Fruit fly (Drosophila melanogaster) whole organism, embryonic: ENCODE results near the gene CG13114.

ENCODE experiments used
- ATbp ChIP-seq: fragments of 200-800 bp; sonication (Bioruptor generic); optimal IDR thresholded peaks from 2 replicates; lab custom pipeline; 2017; ENCODE audit warnings: missing biosample characterization, mild to moderate bottlenecking, missing genetic modification characterization, missing genetic modification reagents
- Atf6 ChIP-seq: fragments of 200-800 bp; sonication (Bioruptor generic); IDR thresholded peaks from 2 replicates; pipeline ENCODE4 v1.3.6; 2022; ENCODE audit warnings: missing biosample characterization, missing genetic modification characterization
- BtbVII ChIP-seq: fragments of 200-800 bp; sonication (Bioruptor generic); optimal IDR thresholded peaks from 3 replicates; lab custom pipeline; 2017; ENCODE audit warnings: missing biosample characterization, mild to moderate bottlenecking, missing genetic modification characterization
- CG10147 ChIP-seq: fragments of 200-800 bp; sonication (Bioruptor generic); optimal IDR thresholded peaks from 2 replicates; lab custom pipeline; 2019; ENCODE audit warnings: missing biosample characterization, mild to moderate bottlenecking, missing genetic modification characterization, moderate library complexity
- CG11504 ChIP-seq: fragments of 200-800 bp; sonication (Bioruptor generic); optimal IDR thresholded peaks from 3 replicates; lab custom pipeline; 2019; ENCODE audit warnings: missing biosample characterization, mild to moderate bottlenecking, missing genetic modification characterization, moderate library complexity
- CG12391 ChIP-seq: fragments of 200-800 bp; sonication (Bioruptor generic); optimal IDR thresholded peaks from 3 replicates; lab custom pipeline; 2018; ENCODE audit warnings: missing biosample characterization, mild to moderate bottlenecking, missing genetic modification characterization, moderate library complexity
- CG12942 ChIP-seq: fragments of 200-800 bp; sonication (Bioruptor generic); optimal IDR thresholded peaks from 3 replicates; lab custom pipeline; 2016; ENCODE audit warnings: missing biosample characterization, missing genetic modification characterization
- CG1647 ChIP-seq: fragments of 200-800 bp; sonication (Bioruptor generic); optimal IDR thresholded peaks from 3 replicates; lab custom pipeline; 2016; ENCODE audit warnings: missing biosample characterization, missing genetic modification characterization
- CG18619 ChIP-seq: fragments of 200-800 bp; sonication (Bioruptor generic); optimal IDR thresholded peaks from 3 replicates; lab custom pipeline; 2017; ENCODE audit warnings: missing biosample characterization, mild to moderate bottlenecking, missing genetic modification characterization
- CG4360 ChIP-seq: fragments of 200-800 bp; sonication (Bioruptor generic); IDR thresholded peaks from 2 replicates; pipeline ENCODE4 v1.3.6; 2022; ENCODE audit warnings: missing biosample characterization, missing genetic modification characterization
- CG4404 ChIP-seq: fragments of 200-800 bp; sonication (Bioruptor generic); IDR thresholded peaks from 2 replicates; pipeline ENCODE4 v1.3.6; 2022; ENCODE audit warnings: missing biosample characterization, missing genetic modification characterization
- CG4707 ChIP-seq: fragments of 200-800 bp; sonication (Bioruptor generic); optimal IDR thresholded peaks from 2 replicates; lab custom pipeline; 2018; ENCODE audit warnings: missing biosample characterization, mild to moderate bottlenecking, missing genetic modification characterization, moderate library complexity
- CG6272 ChIP-seq: fragments of 200-800 bp; sonication (Bioruptor generic); IDR thresholded peaks from 2 replicates; pipeline ENCODE4 v1.3.6; 2022; ENCODE audit warnings: missing biosample characterization, missing genetic modification characterization
- CG6683 ChIP-seq: fragments of 200-800 bp; sonication (Bioruptor generic); optimal IDR thresholded peaks from 2 replicates; lab custom pipeline; 2017; ENCODE audit warnings: missing biosample characterization, mild to moderate bottlenecking, missing genetic modification characterization, missing genetic modification reagents
- CG6765 ChIP-seq: fragments of 200-800 bp; sonication (Bioruptor generic); optimal IDR thresholded peaks from 3 replicates; lab custom pipeline; 2017; ENCODE audit warnings: missing biosample characterization, mild to moderate bottlenecking, missing genetic modification characterization
- CG7271 ChIP-seq: fragments of 200-800 bp; sonication (Bioruptor generic); optimal IDR thresholded peaks from 2 replicates; lab custom pipeline; 2018; ENCODE audit warnings: missing biosample characterization, mild to moderate bottlenecking, missing genetic modification characterization, moderate library complexity
- CG7745 ChIP-seq: fragments of 200-800 bp; sonication (Bioruptor generic); optimal IDR thresholded peaks from 2 replicates; lab custom pipeline; 2018; ENCODE audit warnings: missing biosample characterization, mild to moderate bottlenecking, missing genetic modification characterization, moderate library complexity
- CG7839 ChIP-seq: fragments of 200-800 bp; sonication (Bioruptor generic); optimal IDR thresholded peaks from 3 replicates; lab custom pipeline; 2018; ENCODE audit warnings: missing biosample characterization, mild to moderate bottlenecking, missing genetic modification characterization, moderate library complexity
- CG9215 ChIP-seq: fragments of 200-800 bp; sonication (Bioruptor generic); IDR thresholded peaks from 2 replicates; pipeline ENCODE4 v1.3.6; 2022; ENCODE audit warnings: missing biosample characterization, missing genetic modification characterization
- Chrac-16 ChIP-seq: fragments of 200-800 bp; sonication (Bioruptor generic); optimal IDR thresholded peaks from 3 replicates; lab custom pipeline; 2016; ENCODE audit warnings: missing biosample characterization, missing genetic modification characterization
- Dad ChIP-seq: fragments of 200-800 bp; sonication (Bioruptor generic); optimal IDR thresholded peaks from 3 replicates; lab custom pipeline; 2016; ENCODE audit warnings: missing biosample characterization, missing genetic modification characterization
- E2f1 ChIP-seq: fragments of 200-800 bp; sonication (Bioruptor generic); IDR thresholded peaks from 2 replicates; pipeline ENCODE4 v1.3.6; 2022; ENCODE audit warnings: missing biosample characterization, missing genetic modification characterization
- Eip74EF ChIP-seq, 2 experiments: fragments of 200-800 bp in 1 of 2; fragments of >200 bp in 1 of 2; sonication (Bioruptor generic) in 1 of 2; optimal IDR thresholded peaks; 2 replicates each; lab custom pipeline; 2017 to 2019; ENCODE audit warnings: missing biosample characterization in 2 of 2, missing genetic modification characterization in 2 of 2, mild to moderate bottlenecking in 1 of 2, moderate library complexity in 1 of 2
- Elba2 ChIP-seq: fragments of 200-800 bp; sonication (Bioruptor generic); optimal IDR thresholded peaks from 3 replicates; lab custom pipeline; 2016; ENCODE audit warnings: missing biosample characterization, missing genetic modification characterization
- Gsc ChIP-seq: fragments of 200-800 bp; sonication (Bioruptor generic); IDR thresholded peaks from 2 replicates; pipeline ENCODE4 v1.3.6; 2022; ENCODE audit warnings: missing biosample characterization, missing genetic modification characterization
- Gug ChIP-seq: fragments of 200-800 bp; sonication (Bioruptor generic); IDR thresholded peaks from 4 replicates; pipeline ENCODE4 v1.3.6; 2022; ENCODE audit warnings: missing biosample characterization, missing genetic modification characterization
- H2.0 ChIP-seq: fragments of 200-800 bp; sonication (Bioruptor generic); IDR thresholded peaks from 2 replicates; pipeline ENCODE4 v1.3.6; 2022; ENCODE audit warnings: missing biosample characterization, missing genetic modification characterization
- HHEX ChIP-seq: fragments of 200-800 bp; sonication (Bioruptor generic); optimal IDR thresholded peaks from 3 replicates; lab custom pipeline; 2017; ENCODE audit warnings: missing biosample characterization, mild to moderate bottlenecking, missing genetic modification characterization, missing genetic modification reagents
- Hey ChIP-seq: fragments of 200-800 bp; sonication (Bioruptor generic); optimal IDR thresholded peaks from 3 replicates; lab custom pipeline; 2018; ENCODE audit warnings: missing biosample characterization, mild to moderate bottlenecking, missing genetic modification characterization
- HmgD ChIP-seq: fragments of 200-800 bp; sonication (Bioruptor generic); optimal IDR thresholded peaks from 3 replicates; lab custom pipeline; 2016; ENCODE audit warnings: missing biosample characterization, missing genetic modification characterization
- Hr39 ChIP-seq: fragments of >200 bp; optimal IDR thresholded peaks from 2 replicates; lab custom pipeline; 2017
- Hr51 ChIP-seq, 2 experiments: fragments of 200-800 bp; sonication (Bioruptor generic); optimal IDR thresholded peaks; 2 replicates in 1 of 2; 3 replicates in 1 of 2; lab custom pipeline; 2016 to 2018; ENCODE audit warnings: missing biosample characterization in 2 of 2, missing genetic modification characterization in 2 of 2, mild to moderate bottlenecking in 1 of 2, moderate library complexity in 1 of 2
- Mes4 ChIP-seq: fragments of 200-800 bp; sonication (Bioruptor generic); optimal IDR thresholded peaks from 2 replicates; lab custom pipeline; 2016; ENCODE audit warnings: missing biosample characterization, missing genetic modification characterization
- NC2β ChIP-seq: fragments of 200-800 bp; sonication (Bioruptor generic); optimal IDR thresholded peaks from 2 replicates; lab custom pipeline; 2016; ENCODE audit warnings: missing biosample characterization, missing genetic modification characterization
- Sin3A ChIP-seq: fragments of >200 bp; optimal IDR thresholded peaks from 2 replicates; lab custom pipeline; 2018
- Sry-δ ChIP-seq: fragments of 200-800 bp; sonication (Bioruptor generic); optimal IDR thresholded peaks from 2 replicates; lab custom pipeline; 2016; ENCODE audit warnings: missing biosample characterization, missing genetic modification characterization
- ac ChIP-seq: fragments of 200-800 bp; sonication (Bioruptor generic); optimal IDR thresholded peaks from 3 replicates; lab custom pipeline; 2017; ENCODE audit warnings: missing biosample characterization, mild to moderate bottlenecking, missing genetic modification characterization
- br ChIP-seq: fragments of >200 bp; optimal IDR thresholded peaks from 2 replicates; lab custom pipeline; 2017
- bsh ChIP-seq, 2 experiments: fragments of 200-800 bp; sonication (Bioruptor generic); optimal IDR thresholded peaks; 2 replicates each; lab custom pipeline; 2017 to 2018; ENCODE audit warnings: mild to moderate bottlenecking in 2 of 2, missing biosample characterization in 2 of 2, missing genetic modification characterization in 2 of 2, moderate library complexity in 1 of 2
- ci ChIP-seq: fragments of 200-800 bp; sonication (Bioruptor generic); IDR thresholded peaks from 3 replicates; pipeline ENCODE4 v1.3.6; 2022; ENCODE audit warnings: missing biosample characterization, missing genetic modification characterization
- da ChIP-seq: fragments of 200-800 bp; sonication (Bioruptor generic); optimal IDR thresholded peaks from 2 replicates; lab custom pipeline; 2016; ENCODE audit warnings: missing biosample characterization, missing genetic modification characterization
- fru ChIP-seq: fragments of >200 bp; optimal IDR thresholded peaks from 2 replicates; lab custom pipeline; 2017
- grau ChIP-seq: fragments of 200-800 bp; optimal IDR thresholded peaks from 3 replicates; lab custom pipeline; 2019; ENCODE audit warnings: missing biosample characterization, mild to moderate bottlenecking, missing genetic modification characterization, moderate library complexity
- gsb ChIP-seq: fragments of 200-800 bp; sonication (Bioruptor generic); IDR thresholded peaks from 2 replicates; pipeline ENCODE4 v1.3.6; 2022; ENCODE audit warnings: missing biosample characterization, missing genetic modification characterization
- gt ChIP-seq: fragments of 200-800 bp; sonication (Bioruptor generic); IDR thresholded peaks from 2 replicates; pipeline ENCODE4 v1.3.6; 2022; ENCODE audit warnings: missing biosample characterization, missing genetic modification characterization
- her ChIP-seq: fragments of 200-800 bp; sonication (Bioruptor generic); optimal IDR thresholded peaks from 2 replicates; lab custom pipeline; 2016; ENCODE audit warnings: missing biosample characterization, missing genetic modification characterization
- lab ChIP-seq: fragments of 200-800 bp; sonication (Bioruptor generic); optimal IDR thresholded peaks from 3 replicates; lab custom pipeline; 2017; ENCODE audit warnings: missing biosample characterization, missing genetic modification characterization, mild to moderate bottlenecking, moderate library complexity, missing genetic modification reagents
- nerfin-2 ChIP-seq: fragments of 200-800 bp; sonication (Bioruptor generic); IDR thresholded peaks from 2 replicates; pipeline ENCODE4 v1.3.6; 2022; ENCODE audit warnings: missing biosample characterization, missing genetic modification characterization; ENCODE audit not compliant: partially characterized antibody
- sim ChIP-seq: fragments of 200-800 bp; sonication (Bioruptor generic); IDR thresholded peaks from 2 replicates; pipeline ENCODE4 v1.3.6; 2022; ENCODE audit warnings: missing biosample characterization, missing genetic modification characterization
- sna ChIP-seq: fragments of 200-800 bp; sonication (Bioruptor generic); IDR thresholded peaks from 2 replicates; pipeline ENCODE4 v1.3.6; 2022; ENCODE audit warnings: missing biosample characterization, missing genetic modification characterization; ENCODE audit not compliant: partially characterized antibody
- twi ChIP-seq: fragments of 200-800 bp; optimal IDR thresholded peaks from 2 replicates; lab custom pipeline; 2019; ENCODE audit warnings: missing biosample characterization, mild to moderate bottlenecking, missing genetic modification characterization, moderate library complexity
- tx ChIP-seq: fragments of 200-800 bp; sonication (Bioruptor generic); optimal IDR thresholded peaks from 2 replicates; lab custom pipeline; 2016; ENCODE audit warnings: missing biosample characterization, missing genetic modification characterization

CG13114 gene

dm6 chr2L:9570673-9571193 is 25.1 kb downstream of the CG13114 start (continued):
- peak in 1 of 2 experiments; percentile 39 for TF ChIP-seq bsh (GFP tag; optimal IDR thresholded peaks at IDR 0.05; lab: Kevin White, UChicago)
- no peak for TF ChIP-seq CG7839 (tag; lab: Kevin White, UChicago)
- TF ChIP-seq Gsc (GFP tag; lab: Robert Waterston, UW) = no peak
- TF ChIP-seq twi (tag; lab: Kevin White, UChicago) = no peak
- TF ChIP-seq Eip74EF (GFP tag; optimal IDR thresholded peaks at IDR 0.05; lab: Kevin White, UChicago) = peak in 1 of 2 experiments; percentile 57
- TF ChIP-seq sim = no peak
- no peak for TF ChIP-seq Hey (tag; lab: Kevin White, UChicago)
- TF ChIP-seq Sry-δ (GFP tag; lab: Kevin White, UChicago) = no peak
- TF ChIP-seq ATbp (GFP tag; lab: Kevin White, UChicago) = peak; percentile 73
- TF ChIP-seq tx (GFP tag; lab: Kevin White, UChicago) = no peak
- no peak for TF ChIP-seq Sin3A (lab: Kevin White, UChicago)
- no peak for TF ChIP-seq sna (GFP tag; lab: Robert Waterston, UW)
- peak; percentile 40 for TF ChIP-seq HHEX (GFP tag; lab: Kevin White, UChicago)
- no peak for TF ChIP-seq gt (GFP tag; lab: Robert Waterston, UW)
- peak; percentile 49 for TF ChIP-seq BtbVII (GFP tag; lab: Kevin White, UChicago)
- peak; percentile 21 for TF ChIP-seq her
- no peak for TF ChIP-seq CG12391 (tag; lab: Kevin White, UChicago)
- TF ChIP-seq CG7271 (tag; lab: Kevin White, UChicago) = no peak
- TF ChIP-seq br (lab: Kevin White, UChicago) = no peak
- peak; percentile 50 for TF ChIP-seq lab (GFP tag; lab: Kevin White, UChicago)
- TF ChIP-seq CG4360 (GFP tag; lab: Robert Waterston, UW) = peak; percentile 80
- TF ChIP-seq Hr39 (lab: Kevin White, UChicago) = no peak
- TF ChIP-seq CG9215 (GFP tag; lab: Robert Waterston, UW) = no peak
- TF ChIP-seq Gug (GFP tag; lab: Robert Waterston, UW) = no peak
- TF ChIP-seq NC2β (GFP tag; lab: Kevin White, UChicago) = no peak
- TF ChIP-seq CG12942 (GFP tag; lab: Kevin White, UChicago) = no peak
- TF ChIP-seq Elba2 (GFP tag; lab: Kevin White, UChicago) = no peak
- TF ChIP-seq fru (lab: Kevin White, UChicago) = no peak
- TF ChIP-seq ci (GFP tag; lab: Robert Waterston, UW) = peak; percentile 72; the same call in 1 of the 3 replicates
- TF ChIP-seq Hr51 (GFP tag; optimal IDR thresholded peaks at IDR 0.05; lab: Kevin White, UChicago) = peak in 1 of 2 experiments; percentile 30
- no peak for TF ChIP-seq H2.0 (GFP tag; lab: Robert Waterston, UW)
- TF ChIP-seq grau (tag; lab: Kevin White, UChicago) = no peak
- TF ChIP-seq E2f1 (GFP tag; lab: Robert Waterston, UW) = no peak
- no peak for TF ChIP-seq HmgD (GFP tag; lab: Kevin White, UChicago)
- TF ChIP-seq gsb (GFP tag; lab: Robert Waterston, UW) = 0 out of 2 replicates have a peak, but pooled peaks have one; percentile 10
- TF ChIP-seq ac (GFP tag; lab: Kevin White, UChicago) = no peak
- TF ChIP-seq Mes4 (GFP tag; lab: Kevin White, UChicago) = peak; percentile 17
- TF ChIP-seq CG4404 (GFP tag; lab: Robert Waterston, UW) = no peak
- no peak for TF ChIP-seq CG6272 (GFP tag; lab: Robert Waterston, UW)
- TF ChIP-seq CG11504 = peak; percentile 84
- no peak for TF ChIP-seq da (GFP tag; lab: Kevin White, UChicago)
- no peak for TF ChIP-seq Dad (GFP tag; lab: Kevin White, UChicago)
- TF ChIP-seq Chrac-16 (GFP tag; lab: Kevin White, UChicago) = no peak
- TF ChIP-seq CG6683 (GFP tag; lab: Kevin White, UChicago) = no peak
- peak; percentile 20 for TF ChIP-seq CG1647 (GFP tag; lab: Kevin White, UChicago)
- no peak for TF ChIP-seq CG18619 (GFP tag; lab: Kevin White, UChicago)
- no peak for TF ChIP-seq CG7745
- peak; percentile 31 for TF ChIP-seq CG10147
- TF ChIP-seq CG6765 (GFP tag; lab: Kevin White, UChicago) = peak; percentile 61
- TF ChIP-seq CG4707 = no peak
- no peak for TF ChIP-seq Atf6 (GFP tag; lab: Robert Waterston, UW)
- no peak for TF ChIP-seq nerfin-2 (GFP tag; lab: Robert Waterston, UW)
